Fruit fly (Drosophila melanogaster) Kc167 (cell line): ENCODE data around the gene Atg101.

Experiments used
- Myc ChIP-seq: fragments of >200 bp; optimal IDR thresholded peaks from 2 replicates; lab custom pipeline; 2017; ENCODE audit warnings: missing external identifiers
- Sin3A ChIP-seq: fragments of >200 bp; optimal IDR thresholded peaks from 2 replicates; lab custom pipeline; 2018; ENCODE audit warnings: missing external identifiers
- h ChIP-seq: fragments of >200 bp; optimal IDR thresholded peaks from 3 replicates; lab custom pipeline; 2018; ENCODE audit warnings: missing external identifiers
- insv ChIP-seq: fragments of >200 bp; optimal IDR thresholded peaks from 3 replicates; lab custom pipeline; 2018; ENCODE audit warnings: missing external identifiers
- psq ChIP-seq: fragments of >200 bp; optimal IDR thresholded peaks from 2 replicates; lab custom pipeline; 2017; ENCODE audit warnings: missing external identifiers
- ttk ChIP-seq: sonication (Bioruptor generic); optimal IDR thresholded peaks from 2 replicates; lab custom pipeline; 2017; ENCODE audit warnings: missing external identifiers

Atg101 gene

dm6 chrX:18830396-18830795 is 38.9 kb downstream of the Atg101 start, which contains the start of gene CG7101:
TSS of gene CG7101 (plus strand) at chrX:18830591.
- no peak for TF ChIP-seq h

dm6 chrX:18832371-18832852 is 40.9 kb downstream of the Atg101 start, which contains the start of gene Pvf1:
TSS of gene Pvf1 (plus strand) at chrX:18832682.
- no peak for TF ChIP-seq insv (lab: Kevin White, UChicago)
- no peak for TF ChIP-seq Sin3A (lab: Kevin White, UChicago)
- TF ChIP-seq h, result no peak
- TF ChIP-seq psq, result no peak
- no peak for TF ChIP-seq ttk (lab: Kevin White, UChicago)
- TF ChIP-seq Myc (lab: Kevin White, UChicago), result no peak

DNA sequence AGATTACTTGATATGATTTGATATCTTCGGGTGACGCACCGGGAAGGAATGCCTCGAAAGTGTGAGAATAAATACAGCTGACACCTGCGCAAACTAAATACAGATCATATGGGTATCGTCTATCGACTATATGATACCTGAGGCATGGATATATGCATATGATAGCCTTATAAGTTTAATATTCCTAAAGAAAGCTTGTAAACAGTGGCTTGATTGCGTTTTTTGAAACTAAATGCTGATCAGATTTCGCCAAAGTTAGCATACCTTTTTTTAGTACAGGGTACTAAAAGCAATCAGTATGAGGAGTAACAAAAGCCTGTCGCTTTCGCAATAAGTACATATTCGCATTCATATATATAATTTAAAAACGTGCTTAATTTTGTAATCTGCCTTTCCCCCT is 42.9 kb downstream of the Atg101 start:
- TF ChIP-seq psq, result no peak
- no peak for TF ChIP-seq insv (lab: Kevin White, UChicago)
- TF ChIP-seq Sin3A (lab: Kevin White, UChicago), result no peak
- no peak for TF ChIP-seq Myc (lab: Kevin White, UChicago)
- TF ChIP-seq h, result no peak
- TF ChIP-seq ttk (lab: Kevin White, UChicago), result no peak

DNA sequence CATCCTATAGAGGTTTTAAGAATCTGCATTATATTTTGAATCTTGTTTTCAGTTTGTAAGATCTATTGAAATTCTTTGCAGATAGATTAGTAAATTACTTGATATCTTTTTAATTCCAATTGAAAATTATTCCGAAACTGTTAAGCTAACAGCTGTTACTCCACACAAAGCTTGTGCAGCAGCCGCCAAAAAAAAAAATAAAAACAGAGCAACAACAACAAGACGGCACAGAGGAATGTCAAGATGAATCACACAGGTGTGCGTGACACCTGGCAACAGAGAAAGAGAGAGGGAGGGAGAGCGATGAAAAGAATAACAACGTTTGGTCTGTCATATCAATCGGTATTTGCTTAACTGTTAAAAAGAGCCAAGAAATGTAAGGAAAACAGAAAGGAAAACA is 43.5 kb downstream of the Atg101 start:
- TF ChIP-seq psq (no peak), insv (lab: Kevin White, UChicago) (no peak), Myc (lab: Kevin White, UChicago) (no peak), ttk (lab: Kevin White, UChicago) (no peak), Sin3A (lab: Kevin White, UChicago) (no peak), h (no peak)

DNA sequence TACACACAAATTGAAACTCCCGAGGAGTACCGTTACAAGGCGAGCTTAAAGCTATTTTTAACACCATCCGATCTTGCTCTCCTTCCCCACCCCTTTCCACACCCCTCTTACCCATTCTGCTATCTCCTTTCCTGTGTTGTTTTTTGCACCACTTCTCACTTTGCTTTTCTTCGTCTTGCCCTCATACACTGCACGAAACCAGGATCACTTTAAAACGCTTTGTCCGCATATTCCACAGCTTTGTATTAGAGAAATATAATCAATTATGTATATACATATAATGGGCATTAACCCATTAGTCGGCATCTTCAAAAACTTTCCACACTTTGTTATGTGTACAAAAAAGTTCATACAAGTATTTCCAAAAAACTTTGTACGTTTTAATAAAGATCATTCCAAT is 44.0 kb downstream of the Atg101 start:
- no peak for TF ChIP-seq Myc (lab: Kevin White, UChicago)

- TF ChIP-seq Myc (lab: Kevin White, UChicago) (no peak), h (no peak), ttk (lab: Kevin White, UChicago) (no peak), Sin3A (lab: Kevin White, UChicago) (no peak), insv (lab: Kevin White, UChicago) (no peak), psq (no peak)
Measured at dm6 chrX:18836315-18836714, 44.8 kb downstream of the Atg101 start.

- TF ChIP-seq Myc (lab: Kevin White, UChicago) (no peak), h (no peak), Sin3A (lab: Kevin White, UChicago) (no peak), insv (lab: Kevin White, UChicago) (no peak), psq (no peak), ttk (lab: Kevin White, UChicago) (no peak)
Measured at dm6 chrX:18837046-18837445, 45.6 kb downstream of the Atg101 start.

DNA sequence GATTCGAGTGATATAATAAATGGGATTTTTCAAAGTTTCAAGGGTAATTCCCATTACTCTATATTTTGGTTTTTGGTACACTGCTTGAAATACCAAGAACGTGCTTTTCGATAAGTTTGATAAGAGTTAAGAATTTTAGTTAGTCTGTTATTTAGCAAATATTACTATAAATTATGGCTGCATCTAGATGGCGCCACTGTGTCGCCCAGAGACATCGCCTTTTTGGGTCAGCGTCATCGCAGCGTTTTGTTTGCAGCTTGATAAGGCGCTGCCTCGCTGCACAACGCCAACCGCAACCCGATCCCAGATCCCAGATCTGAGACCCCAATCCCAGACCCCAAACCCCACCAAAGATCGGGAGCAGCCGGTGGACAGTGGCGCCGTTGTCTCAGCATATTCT is 47.0 kb downstream of the Atg101 start:
- no peak for TF ChIP-seq psq
- TF ChIP-seq Sin3A (lab: Kevin White, UChicago), result no peak
- TF ChIP-seq Myc (lab: Kevin White, UChicago), result no peak
- no peak for TF ChIP-seq insv (lab: Kevin White, UChicago)
- no peak for TF ChIP-seq ttk (lab: Kevin White, UChicago)

DNA sequence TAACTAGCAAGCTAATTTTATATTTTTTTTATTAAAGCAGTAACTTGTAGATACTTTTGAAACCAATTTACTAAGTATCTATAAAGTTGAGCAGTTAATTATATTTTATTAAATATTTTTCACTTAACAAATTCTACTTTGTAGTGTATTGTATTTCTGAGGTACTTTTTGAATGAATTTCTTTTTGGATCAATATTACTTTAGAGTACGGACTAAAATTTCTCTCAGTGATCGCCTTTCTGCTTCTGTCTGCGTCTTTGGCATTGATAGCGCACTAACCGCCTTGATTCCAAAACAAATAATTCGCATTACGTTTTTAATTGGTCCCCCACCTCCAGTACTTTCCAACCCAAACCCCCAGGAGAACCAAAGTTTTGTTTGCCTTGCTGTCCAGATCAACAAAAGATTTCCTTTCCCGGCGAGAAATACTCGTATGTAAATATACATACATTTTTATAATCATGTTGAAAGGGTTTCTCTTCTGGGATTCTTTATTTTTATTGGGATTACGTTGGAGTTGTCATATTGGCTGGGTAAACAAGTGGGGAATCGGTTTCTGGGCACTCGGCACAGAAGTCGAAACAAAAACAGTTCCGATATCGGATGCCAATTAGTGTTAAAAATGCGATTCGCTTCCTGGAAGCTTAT is 47.6 kb downstream of the Atg101 start:
- TF ChIP-seq Myc (lab: Kevin White, UChicago) (no peak), insv (lab: Kevin White, UChicago) (no peak), Sin3A (lab: Kevin White, UChicago) (no peak), ttk (lab: Kevin White, UChicago) (no peak)
